Fruit fly (Drosophila melanogaster) whole organism, adult: ENCODE measurements around the gene CG18748.

ENCODE experiments used
- CG12768 ChIP-seq: fragments of 200-800 bp; sonication (Bioruptor generic); optimal IDR thresholded peaks from 2 replicates; lab custom pipeline; 2017; ENCODE audit warnings: missing biosample characterization, missing genetic modification characterization, mild to moderate bottlenecking, moderate library complexity, missing genetic modification reagents
- CG1620 ChIP-seq: fragments of 200-800 bp; sonication (Bioruptor generic); optimal IDR thresholded peaks from 2 replicates; lab custom pipeline; 2016; ENCODE audit warnings: missing biosample characterization, missing genetic modification characterization
- CG33017 ChIP-seq: fragments of 200-800 bp; sonication (Bioruptor generic); optimal IDR thresholded peaks from 2 replicates; lab custom pipeline; 2018; ENCODE audit warnings: missing biosample characterization, mild to moderate bottlenecking, missing genetic modification characterization, moderate library complexity
- CG7045 ChIP-seq: fragments of 200-800 bp; sonication (Bioruptor generic); optimal IDR thresholded peaks from 2 replicates; lab custom pipeline; 2017; ENCODE audit warnings: missing biosample characterization, mild to moderate bottlenecking, missing genetic modification characterization
- Clk ChIP-seq: fragments of 200-800 bp; sonication (Bioruptor generic); optimal IDR thresholded peaks from 2 replicates; lab custom pipeline; 2017; ENCODE audit warnings: missing biosample characterization, missing genetic modification characterization
- Crg-1 ChIP-seq: fragments of 200-800 bp; sonication (Bioruptor generic); optimal IDR thresholded peaks from 2 replicates; lab custom pipeline; 2016; ENCODE audit warnings: missing biosample characterization, missing genetic modification characterization
- Hr96 ChIP-seq: fragments of 200-800 bp; sonication (Bioruptor generic); optimal IDR thresholded peaks from 2 replicates; lab custom pipeline; 2016; ENCODE audit warnings: missing biosample characterization, missing genetic modification characterization
- kay ChIP-seq: fragments of 200-800 bp; sonication (Bioruptor generic); peaks from one replicate; lab custom pipeline; 2016; ENCODE audit warnings: missing biosample characterization, missing genetic modification characterization, borderline replicate concordance
- ovo ChIP-seq: fragments of 200-800 bp; sonication (Bioruptor generic); optimal IDR thresholded peaks from 2 replicates; lab custom pipeline; 2016; ENCODE audit warnings: missing biosample characterization, missing genetic modification characterization
- pad ChIP-seq: fragments of 200-800 bp; sonication (Bioruptor generic); optimal IDR thresholded peaks from 3 replicates; lab custom pipeline; 2017; ENCODE audit warnings: missing biosample characterization, missing genetic modification characterization, mild to moderate bottlenecking, moderate library complexity, missing genetic modification reagents

- TF ChIP-seq CG33017 (tag; lab: Kevin White, UChicago) (no peak), ovo (GFP tag; lab: Kevin White, UChicago) (no peak), Hr96 (no peak), Clk (GFP tag; lab: Kevin White, UChicago) (no peak), kay (no peak), Crg-1 (GFP tag; lab: Kevin White, UChicago) (no peak), CG12768 (GFP tag; lab: Kevin White, UChicago) (no peak), CG1620 (no peak), pad (no peak), CG7045 (GFP tag; lab: Kevin White, UChicago) (no peak)
These were observed 48.3 kb downstream of the CG18748 start, which contains the start of gene CG43254 for dm6 chr3R:7739463-7739862.
